Worm (Caenorhabditis elegans): ENCODE results near the gene clec-26.

DNA sequence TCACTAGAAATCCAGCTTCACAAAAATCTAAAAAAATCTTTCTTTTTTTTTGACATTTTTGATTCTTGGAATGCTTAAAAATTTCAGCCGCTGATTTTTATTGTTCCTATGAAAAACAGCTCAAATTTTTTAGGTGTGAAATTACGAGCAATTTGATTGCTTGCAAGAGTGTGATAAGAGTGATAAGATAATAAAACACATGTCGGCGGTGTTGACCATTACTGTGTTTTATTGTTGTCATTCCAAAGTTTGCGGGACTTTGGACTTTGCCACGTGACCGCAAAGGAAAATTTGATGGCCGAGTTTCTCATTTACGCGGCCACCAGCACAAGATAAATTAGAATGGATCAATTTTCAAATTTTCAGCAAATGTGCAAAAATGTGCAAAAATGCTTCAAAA is 31.7 kb upstream of the clec-26 start:
- TF ChIP-seq nhr-28 (tag; optimal IDR thresholded peaks at IDR 0.05) (no peak), egl-27 (tag; optimal IDR thresholded peaks at IDR 0.05) (no peak)

All from whole organism, L3 larva.